Fruit fly (Drosophila melanogaster) whole organism: ENCODE results near the gene isoQC.

Experiments
- CG8478 ChIP-seq: fragments of >200 bp; optimal IDR thresholded peaks from 2 replicates; lab custom pipeline; 2018; ENCODE audit warnings: inconsistent platforms
- EcR ChIP-seq, 2 experiments: fragments of >200 bp; optimal IDR thresholded peaks; 2 replicates each; lab custom pipeline; 2017; ENCODE audit warnings: missing biosample characterization in 2 of 2, missing genetic modification characterization in 2 of 2, missing genetic modification reagents in 2 of 2
- usp ChIP-seq: fragments of >200 bp; optimal IDR thresholded peaks from 2 replicates; lab custom pipeline; 2017; ENCODE audit warnings: missing biosample characterization, missing genetic modification characterization, mixed read lengths

DNA sequence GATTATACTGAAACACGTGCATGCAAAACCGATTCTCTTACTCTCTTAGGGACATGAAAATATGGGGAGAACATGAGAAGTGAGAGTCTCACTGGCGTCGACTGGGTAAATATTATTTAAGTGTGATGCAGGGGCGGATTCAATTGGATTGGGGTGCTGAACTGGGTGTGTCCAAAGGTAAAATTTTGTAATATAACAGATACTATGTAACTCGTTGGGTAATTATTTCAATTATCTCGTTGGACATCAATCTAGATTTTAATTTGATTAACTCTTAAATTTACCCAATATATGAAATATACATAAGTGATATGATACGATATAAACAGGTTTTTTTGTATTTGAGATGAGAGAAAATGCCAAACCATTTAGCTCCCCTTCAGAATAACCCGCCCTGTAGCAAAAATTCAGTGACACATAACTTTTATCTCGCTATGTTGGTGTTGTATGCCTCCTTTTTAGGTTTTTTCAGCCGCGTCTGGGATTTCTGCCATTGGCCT lies 33.9 kb downstream of the isoQC start:
- TF ChIP-seq CG8478 (lab: Kevin White, UChicago) (no peak), EcR (GFP tag; optimal IDR thresholded peaks at IDR 0.05; lab: Kevin White, UChicago) (no peak), usp (GFP tag; lab: Kevin White, UChicago) (no peak)
